Fruit fly (Drosophila melanogaster): Measurements from ENCODE around the gene stx.
A peak's percentile ranks its signal among the peaks of the same experiment; 100 is the strongest.

- TF ChIP-seq CG1620 (GFP tag; optimal IDR thresholded peaks at IDR 0.05) (peak; percentile 35), CG14711 (tag; optimal IDR thresholded peaks at IDR 0.05) (peak; percentile 9), bab1 (GFP tag; optimal IDR thresholded peaks at IDR 0.05) (peak; percentile 77), cic (GFP tag; optimal IDR thresholded peaks at IDR 0.05) (peak; percentile 8), CG7101 (tag; optimal IDR thresholded peaks at IDR 0.05) (peak; percentile 32), kay (GFP tag; ENCODE audit: borderline replicate concordance) (no peak), toe (GFP tag; optimal IDR thresholded peaks at IDR 0.05) (no peak), Mnt (GFP tag; optimal IDR thresholded peaks at IDR 0.05) (peak; percentile 60), CG33017 (tag; optimal IDR thresholded peaks at IDR 0.05) (no peak), tj (GFP tag; optimal IDR thresholded peaks at IDR 0.05) (peak; percentile 58), pad (GFP tag; optimal IDR thresholded peaks at IDR 0.05) (peak; percentile 23), CG5204 (GFP tag; optimal IDR thresholded peaks at IDR 0.05) (no peak)
These were observed 23.4 kb upstream of the stx start, which contains the start of the genes Atg8a and BTBD9 for dm6 chrX:10768043-10768674.

All from whole organism, adult.